Worm (Caenorhabditis elegans): Measurements from ENCODE around the gene B0457.6.

B0457.6 gene

DNA sequence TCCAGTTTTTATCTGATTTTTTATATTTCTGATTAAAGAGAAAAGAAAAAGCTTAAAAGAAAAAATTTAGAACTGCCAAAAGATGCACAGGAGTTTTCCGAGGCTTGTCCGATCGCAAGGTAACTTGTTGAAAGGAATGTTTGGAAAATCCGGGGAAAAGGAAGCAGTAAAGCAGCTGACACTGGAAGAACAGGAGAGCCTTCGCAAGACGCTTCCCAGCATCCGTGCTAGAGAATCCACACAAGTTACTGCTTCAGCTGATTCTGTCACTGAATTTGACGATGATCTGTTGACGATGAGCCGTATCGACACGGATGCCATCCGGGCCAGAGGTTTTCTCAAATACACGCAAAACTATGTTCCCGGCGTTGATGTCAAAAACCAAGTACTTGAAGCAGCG lies 7.5 kb downstream of the B0457.6 start, which contains the start of gene mrpl-50:
TSS of gene mrpl-50 (plus strand) at position 71 of the 400 bp plus-strand sequence.
- TF ChIP-seq nhr-237 (tag; optimal IDR thresholded peaks at IDR 0.05), result no peak
- no peak for TF ChIP-seq snpc-4 (tag; optimal IDR thresholded peaks at IDR 0.05)
- TF ChIP-seq unc-120 (tag; optimal IDR thresholded peaks at IDR 0.05; ENCODE audit: poor library complexity, severe bottlenecking), result no peak
- TF ChIP-seq elt-3 (tag; optimal IDR thresholded peaks at IDR 0.05), result no peak
- TF ChIP-seq ceh-43 (GFP tag; optimal IDR thresholded peaks at IDR 0.05), result no peak
- TF ChIP-seq nhr-2 (tag; optimal IDR thresholded peaks at IDR 0.05), result no peak
- TF ChIP-seq ztf-11 (tag; optimal IDR thresholded peaks at IDR 0.05), result no peak
- no peak for TF ChIP-seq zip-8 (tag; optimal IDR thresholded peaks at IDR 0.05)
- no peak for TF ChIP-seq mls-2 (tag; optimal IDR thresholded peaks at IDR 0.05)
- no peak for TF ChIP-seq flh-1 (GFP tag; optimal IDR thresholded peaks at IDR 0.05)
- TF ChIP-seq unc-62 (GFP tag; optimal IDR thresholded peaks at IDR 0.05), result no peak
- TF ChIP-seq pha-4 (tag; optimal IDR thresholded peaks at IDR 0.05), result no peak
- no peak for TF ChIP-seq blmp-1 (tag; optimal IDR thresholded peaks at IDR 0.05)

DNA sequence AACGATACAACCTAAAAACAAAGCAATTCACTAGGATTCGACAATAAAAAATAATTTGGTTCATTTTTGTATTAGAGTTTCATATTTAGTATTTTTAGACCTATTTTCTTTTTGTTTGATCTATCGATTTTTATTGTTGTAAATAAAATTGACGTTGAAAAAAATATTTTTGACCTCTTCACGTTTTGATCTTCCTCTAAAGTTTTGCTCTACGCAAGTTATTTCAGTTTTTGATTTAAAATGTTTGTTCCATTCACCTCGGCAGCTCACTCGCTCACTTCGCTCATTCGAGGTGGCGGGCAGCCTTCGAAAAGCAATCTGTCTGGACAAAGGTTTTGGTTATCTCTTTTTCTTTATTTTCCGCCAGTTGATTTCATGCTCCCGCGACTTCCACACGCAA lies 8.5 kb downstream of the B0457.6 start, which contains the start of gene enol-1:
TSS of gene enol-1 (plus strand) at position 235 of the 400 bp plus-strand sequence.
- TF ChIP-seq elt-1 (tag; optimal IDR thresholded peaks at IDR 0.05; ENCODE audit: borderline replicate concordance, insufficient read depth) (no peak), sem-2 (GFP tag; optimal IDR thresholded peaks at IDR 0.05) (no peak), snpc-4 (tag; optimal IDR thresholded peaks at IDR 0.05) (no peak), hlh-1 (tag; optimal IDR thresholded peaks at IDR 0.05) (no peak), mls-2 (tag; optimal IDR thresholded peaks at IDR 0.05) (no peak), bed-3 (GFP tag; optimal IDR thresholded peaks at IDR 0.05) (no peak), unc-62 (GFP tag; optimal IDR thresholded peaks at IDR 0.05) (no peak), ztf-11 (tag; optimal IDR thresholded peaks at IDR 0.05) (no peak), ham-2 (GFP tag; optimal IDR thresholded peaks at IDR 0.05) (no peak), ceh-43 (GFP tag; optimal IDR thresholded peaks at IDR 0.05) (no peak), unc-39 (tag; optimal IDR thresholded peaks at IDR 0.05) (no peak), nhr-2 (tag; optimal IDR thresholded peaks at IDR 0.05) (no peak), drap-1 (GFP tag; optimal IDR thresholded peaks at IDR 0.05) (no peak), nhr-76 (tag; optimal IDR thresholded peaks at IDR 0.05) (no peak), ces-1 (GFP tag; optimal IDR thresholded peaks at IDR 0.05) (no peak), ceh-83 (GFP tag; optimal IDR thresholded peaks at IDR 0.05) (no peak), M03D4.4 (tag; optimal IDR thresholded peaks at IDR 0.05) (no peak), zip-8 (tag; optimal IDR thresholded peaks at IDR 0.05) (no peak), ceh-39 (tag; optimal IDR thresholded peaks at IDR 0.05) (no peak), pha-4 (tag; optimal IDR thresholded peaks at IDR 0.05) (no peak)

- no peak for TF ChIP-seq blmp-1 (tag; optimal IDR thresholded peaks at IDR 0.05)
- TF ChIP-seq bed-3 (GFP tag; optimal IDR thresholded peaks at IDR 0.05), result no peak
- TF ChIP-seq sem-2 (GFP tag; optimal IDR thresholded peaks at IDR 0.05), result no peak
- no peak for TF ChIP-seq lin-32 (GFP tag; optimal IDR thresholded peaks at IDR 0.05)
- no peak for TF ChIP-seq nhr-12 (tag; optimal IDR thresholded peaks at IDR 0.05)
- TF ChIP-seq pha-4 (tag; optimal IDR thresholded peaks at IDR 0.05), result no peak
- TF ChIP-seq snpc-4 (tag; optimal IDR thresholded peaks at IDR 0.05), result no peak
- no peak for TF ChIP-seq lin-13 (tag; optimal IDR thresholded peaks at IDR 0.05)
- no peak for TF ChIP-seq mab-5 (tag; optimal IDR thresholded peaks at IDR 0.05)
- no peak for TF ChIP-seq unc-39 (tag; optimal IDR thresholded peaks at IDR 0.05)
- no peak for TF ChIP-seq elt-1 (tag; optimal IDR thresholded peaks at IDR 0.05; ENCODE audit: borderline replicate concordance, insufficient read depth)
- TF ChIP-seq mep-1 (tag; optimal IDR thresholded peaks at IDR 0.05), result no peak
- no peak for TF ChIP-seq ztf-11 (tag; optimal IDR thresholded peaks at IDR 0.05)
- TF ChIP-seq ceh-39 (tag; optimal IDR thresholded peaks at IDR 0.05), result no peak
- TF ChIP-seq nhr-28 (tag; optimal IDR thresholded peaks at IDR 0.05), result no peak
- TF ChIP-seq nhr-2 (tag; optimal IDR thresholded peaks at IDR 0.05), result no peak
- no peak for TF ChIP-seq mls-2 (tag; optimal IDR thresholded peaks at IDR 0.05)
- TF ChIP-seq ceh-43 (GFP tag; optimal IDR thresholded peaks at IDR 0.05), result no peak
Observed at ce11 chrII:8931405-8932149, 9.4 kb downstream of the B0457.6 start.

- TF ChIP-seq snpc-4 (tag; optimal IDR thresholded peaks at IDR 0.05) (no peak), ceh-43 (GFP tag; optimal IDR thresholded peaks at IDR 0.05) (no peak), flh-1 (GFP tag; optimal IDR thresholded peaks at IDR 0.05) (no peak), cnd-1 (tag; optimal IDR thresholded peaks at IDR 0.05) (no peak), unc-39 (tag; optimal IDR thresholded peaks at IDR 0.05) (no peak), elt-1 (tag; optimal IDR thresholded peaks at IDR 0.05; ENCODE audit: borderline replicate concordance, insufficient read depth) (no peak)
Observed at ce11 chrII:8932392-8932791, 10.2 kb downstream of the B0457.6 start.
